Fruit fly (Drosophila melanogaster): Measurements from ENCODE around the gene Tsp3A.
A peak's percentile ranks its signal among the peaks of the same experiment; 100 is the strongest.

The Tsp3A gene

DNA sequence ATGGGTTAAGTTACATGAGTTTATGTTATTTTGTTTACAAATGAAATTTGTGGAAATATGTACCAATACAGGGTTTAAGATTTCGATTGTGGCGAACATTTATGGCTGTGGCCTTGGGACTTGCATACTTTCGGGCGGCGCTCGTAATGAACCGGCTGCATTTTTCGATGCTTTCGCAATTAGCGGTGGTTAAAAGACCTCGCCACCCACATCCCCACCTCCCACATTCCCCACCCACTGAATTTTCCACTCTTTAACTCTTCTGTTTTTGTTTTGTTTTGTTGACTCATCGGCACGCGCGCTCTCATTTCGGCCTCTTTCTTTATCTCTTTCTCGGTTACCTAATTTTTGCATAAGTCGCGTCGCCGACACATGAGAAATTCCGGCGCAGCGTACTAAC is 26.1 kb upstream of the Tsp3A start:
- TF ChIP-seq pros (GFP tag; optimal IDR thresholded peaks at IDR 0.05) = no peak
- TF ChIP-seq sr (GFP tag; IDR thresholded peaks at IDR 0.05) = peak; percentile 79; the same call in 2 of the 3 replicates
- TF ChIP-seq fru (optimal IDR thresholded peaks at IDR 0.05) = no peak
- TF ChIP-seq sna (GFP tag; IDR thresholded peaks at IDR 0.05; ENCODE audit: partially characterized antibody) = no peak
- TF ChIP-seq Pdp1 (GFP tag; optimal IDR thresholded peaks at IDR 0.05) = peak in 1 of 2 experiments; percentile 73
- peak; percentile 21; the same call in 1 of the 3 replicates for TF ChIP-seq CG2199 (GFP tag; IDR thresholded peaks at IDR 0.05)
- no peak for TF ChIP-seq run (tag; optimal IDR thresholded peaks at IDR 0.05)

DNA sequence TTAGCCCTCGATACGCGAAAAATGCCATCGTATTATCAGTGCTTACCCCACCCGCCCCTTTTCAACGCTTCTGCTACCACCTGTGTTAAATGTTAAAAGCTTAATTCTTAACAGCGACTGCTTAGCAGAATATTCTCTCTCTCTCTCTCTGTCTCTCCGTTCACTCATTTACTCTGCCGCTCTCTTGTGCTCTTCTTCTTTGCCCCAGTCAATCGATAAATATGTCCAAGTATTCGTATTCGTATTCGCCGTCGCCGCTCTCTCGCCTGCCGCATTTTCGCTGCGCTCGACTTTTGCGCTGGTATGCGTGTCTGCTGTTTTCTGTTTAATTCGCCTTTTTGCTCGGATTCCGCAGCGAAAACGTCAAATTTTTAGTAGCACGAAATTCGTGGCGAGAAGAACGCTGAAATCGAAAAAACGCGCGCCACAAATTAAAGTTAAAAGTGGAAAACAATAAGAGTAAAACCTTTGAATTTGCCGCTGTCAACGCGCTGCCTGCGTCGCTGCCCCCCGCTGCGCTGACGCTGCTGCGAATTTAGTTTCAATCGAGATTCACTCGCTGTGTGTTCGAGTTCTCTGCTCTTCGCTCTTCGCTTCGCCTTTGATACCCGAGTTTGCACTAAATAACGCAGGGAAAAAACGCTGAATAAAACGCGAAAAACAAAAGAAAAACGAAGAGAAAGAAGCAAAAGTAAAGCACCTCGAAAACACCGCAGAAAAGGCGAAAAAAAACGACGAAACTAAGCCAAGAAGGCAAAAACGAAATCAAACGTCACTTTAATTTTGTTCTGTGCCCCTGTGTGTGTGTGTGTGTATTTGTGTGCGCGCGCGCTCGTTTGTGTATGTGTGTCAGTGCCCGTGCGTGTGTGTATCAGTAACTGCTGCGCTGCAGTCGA is 23.2 kb upstream of the Tsp3A start:
- TF ChIP-seq Nf-YA (GFP tag; IDR thresholded peaks at IDR 0.05) (no peak), MESR4 (GFP tag; optimal IDR thresholded peaks at IDR 0.05) (no peak), row (GFP tag; IDR thresholded peaks at IDR 0.05) (no peak), CG2889 (GFP tag; IDR thresholded peaks at IDR 0.05) (no peak), CG10321 (GFP tag; IDR thresholded peaks at IDR 0.05) (no peak), cg (GFP tag; optimal IDR thresholded peaks at IDR 0.05) (peak; percentile 89), Lpt (GFP tag; optimal IDR thresholded peaks at IDR 0.05) (no peak), Med (GFP tag) (peak; percentile 61), B-H2 (GFP tag; optimal IDR thresholded peaks at IDR 0.05) (no peak), CG14860 (GFP tag; IDR thresholded peaks at IDR 0.05; ENCODE audit: partially characterized antibody) (no peak), CG4282 (GFP tag; optimal IDR thresholded peaks at IDR 0.05) (no peak), gro (GFP tag; optimal IDR thresholded peaks at IDR 0.05) (peak; percentile 2), sna (GFP tag; IDR thresholded peaks at IDR 0.05; ENCODE audit: partially characterized antibody) (no peak), CG34224 (GFP tag; IDR thresholded peaks at IDR 0.05; ENCODE audit: partially characterized antibody) (peak; percentile 60), CG13296 (GFP tag; optimal IDR thresholded peaks at IDR 0.05) (peak; percentile 7), CG8478 (optimal IDR thresholded peaks at IDR 0.05) (peak; percentile 62), lov (optimal IDR thresholded peaks at IDR 0.05) (no peak), lov (GFP tag; IDR thresholded peaks at IDR 0.05) (no peak), kah (GFP tag; optimal IDR thresholded peaks at IDR 0.05) (peak; percentile 67), CG30431 (GFP tag; optimal IDR thresholded peaks at IDR 0.05) (no peak), CG3163 (GFP tag; optimal IDR thresholded peaks at IDR 0.05) (peak; percentile 11), Adf1 (GFP tag; IDR thresholded peaks at IDR 0.05) (peak; percentile 94), abd-A (tag; optimal IDR thresholded peaks at IDR 0.05) (peak; percentile 2), CG17385 (GFP tag; optimal IDR thresholded peaks at IDR 0.05) (peak; percentile 93), CG15514 (GFP tag; optimal IDR thresholded peaks at IDR 0.05) (peak; percentile 8), E2f2 (GFP tag; IDR thresholded peaks at IDR 0.05) (peak; percentile 37; the same call in 1 of the 2 replicates), CG12236 (GFP tag; optimal IDR thresholded peaks at IDR 0.05) (no peak), CG13287 (GFP tag; IDR thresholded peaks at IDR 0.05; ENCODE audit: partially characterized antibody) (0 out of 2 replicates have a peak, but pooled peaks have one; percentile 33), lbe (GFP tag; optimal IDR thresholded peaks at IDR 0.05) (peak; percentile 61), CTCF (GFP tag; optimal IDR thresholded peaks at IDR 0.05) (peak; percentile 5), sd (tag; optimal IDR thresholded peaks at IDR 0.05) (peak; percentile 73), nom (GFP tag; optimal IDR thresholded peaks at IDR 0.05) (peak; percentile 57), Trl (optimal IDR thresholded peaks at IDR 0.05) (peak; percentile 97), Trl (GFP tag; optimal IDR thresholded peaks at IDR 0.05) (peak; percentile 3), onecut (GFP tag; IDR thresholded peaks at IDR 0.05) (peak; percentile 98), zf30C (GFP tag; optimal IDR thresholded peaks at IDR 0.05) (peak; percentile 50), Deaf1 (tag; optimal IDR thresholded peaks at IDR 0.05) (peak; percentile 56), sug (tag; optimal IDR thresholded peaks at IDR 0.05) (peak; percentile 53), emc (GFP tag; optimal IDR thresholded peaks at IDR 0.05) (no peak), chm (GFP tag; IDR thresholded peaks at IDR 0.05) (peak; percentile 32; the same call in 1 of the 2 replicates), yki (optimal IDR thresholded peaks at IDR 0.05) (peak; percentile 84), CG10543 (GFP tag; optimal IDR thresholded peaks at IDR 0.05) (peak; percentile 37), zen2 (GFP tag; IDR thresholded peaks at IDR 0.05; ENCODE audit: partially characterized antibody) (peak; percentile 65; the same call in 1 of the 3 replicates)
